Worm (Caenorhabditis elegans): ENCODE data around the gene srh-74.

srh-74 gene

ce11 chrV:11056484-11056883, 7.9 kb upstream of the srh-74 start:
- TF ChIP-seq fax-1 (tag; optimal IDR thresholded peaks at IDR 0.05) (no peak), elt-4 (tag; optimal IDR thresholded peaks at IDR 0.05) (no peak), nhr-11 (tag; optimal IDR thresholded peaks at IDR 0.05) (no peak)

ce11 chrV:11053827-11054226, 5.2 kb upstream of the srh-74 start, which contains the start of gene T04C12.7:
TSS of gene T04C12.7 (plus strand) at chrV:11054127.
- TF ChIP-seq gmeb-2 (tag; optimal IDR thresholded peaks at IDR 0.05): no peak
- TF ChIP-seq sdc-2 (tag; optimal IDR thresholded peaks at IDR 0.05): no peak
- no peak for TF ChIP-seq sox-2 (GFP tag; IDR thresholded peaks at IDR 0.05)
- TF ChIP-seq syd-9 (tag; optimal IDR thresholded peaks at IDR 0.05): no peak
- no peak for TF ChIP-seq ceh-48 (tag; optimal IDR thresholded peaks at IDR 0.05)
- TF ChIP-seq sox-4 (tag; optimal IDR thresholded peaks at IDR 0.05): no peak
- TF ChIP-seq madf-2 (tag; optimal IDR thresholded peaks at IDR 0.05): no peak
- TF ChIP-seq ztf-16 (tag; optimal IDR thresholded peaks at IDR 0.05): no peak
- TF ChIP-seq pha-2 (tag; optimal IDR thresholded peaks at IDR 0.05): no peak
- TF ChIP-seq C38D4.7 (GFP tag; optimal IDR thresholded peaks at IDR 0.05): no peak
- no peak for TF ChIP-seq nhr-11 (tag; optimal IDR thresholded peaks at IDR 0.05)
- no peak for TF ChIP-seq ama-1 (optimal IDR thresholded peaks at IDR 0.05)
- TF ChIP-seq fkh-10 (GFP tag; optimal IDR thresholded peaks at IDR 0.05): no peak

ce11 chrV:11051921-11052320, 3.3 kb upstream of the srh-74 start, which contains the start of gene T04C12.33:
TSS of gene T04C12.33 (plus strand) at chrV:11052221.
- no peak for TF ChIP-seq hlh-8 (tag; optimal IDR thresholded peaks at IDR 0.05)
- no peak for TF ChIP-seq pha-2 (tag; optimal IDR thresholded peaks at IDR 0.05)
- no peak for TF ChIP-seq ref-2 (tag; optimal IDR thresholded peaks at IDR 0.05)
- TF ChIP-seq pag-3 (tag; optimal IDR thresholded peaks at IDR 0.05; ENCODE audit: borderline replicate concordance): no peak
- TF ChIP-seq hlh-6 (tag; optimal IDR thresholded peaks at IDR 0.05): no peak
- TF ChIP-seq ceh-9 (tag; optimal IDR thresholded peaks at IDR 0.05): no peak
- no peak for TF ChIP-seq rnt-1 (tag; optimal IDR thresholded peaks at IDR 0.05)
- TF ChIP-seq nhr-11 (tag; optimal IDR thresholded peaks at IDR 0.05): no peak
- no peak for TF ChIP-seq pax-1 (tag; optimal IDR thresholded peaks at IDR 0.05)
- no peak for TF ChIP-seq ceh-6 (GFP tag; optimal IDR thresholded peaks at IDR 0.05)
- TF ChIP-seq ets-4 (tag; optimal IDR thresholded peaks at IDR 0.05): no peak
- TF ChIP-seq unc-86 (tag; optimal IDR thresholded peaks at IDR 0.05): no peak

ce11 chrV:11046730-11047129, 1.8 kb downstream of the srh-74 start, which contains the start of gene dhs-18:
TSS of gene dhs-18 (minus strand) at chrV:11046833.
- TF ChIP-seq ceh-24 (tag; optimal IDR thresholded peaks at IDR 0.05): no peak
- TF ChIP-seq dve-1 (tag; optimal IDR thresholded peaks at IDR 0.05): no peak
- TF ChIP-seq ceh-2 (tag; optimal IDR thresholded peaks at IDR 0.05): no peak
- TF ChIP-seq T23F11.4 (GFP tag; optimal IDR thresholded peaks at IDR 0.05): no peak
- TF ChIP-seq madf-2 (tag; optimal IDR thresholded peaks at IDR 0.05): no peak
- no peak for TF ChIP-seq ceh-18 (tag; optimal IDR thresholded peaks at IDR 0.05)
- TF ChIP-seq rnt-1 (tag; optimal IDR thresholded peaks at IDR 0.05): no peak
- TF ChIP-seq sox-2 (GFP tag; IDR thresholded peaks at IDR 0.05): no peak
- no peak for TF ChIP-seq elt-4 (tag; optimal IDR thresholded peaks at IDR 0.05)
- no peak for TF ChIP-seq ceh-48 (tag; optimal IDR thresholded peaks at IDR 0.05)
- no peak for TF ChIP-seq ets-4 (tag; optimal IDR thresholded peaks at IDR 0.05)
- no peak for TF ChIP-seq pax-1 (tag; optimal IDR thresholded peaks at IDR 0.05)
- TF ChIP-seq ahr-1 (tag; optimal IDR thresholded peaks at IDR 0.05): no peak
- TF ChIP-seq unc-86 (tag; optimal IDR thresholded peaks at IDR 0.05): no peak
- TF ChIP-seq pqm-1 (tag; optimal IDR thresholded peaks at IDR 0.05): no peak
- no peak for TF ChIP-seq Y22D7AL.16 (tag; optimal IDR thresholded peaks at IDR 0.05)
- TF ChIP-seq pag-3 (tag; optimal IDR thresholded peaks at IDR 0.05; ENCODE audit: borderline replicate concordance): no peak
- TF ChIP-seq C08G9.2 (tag; optimal IDR thresholded peaks at IDR 0.05): no peak
- TF ChIP-seq K09A11.1 (tag; optimal IDR thresholded peaks at IDR 0.05; ENCODE audit: insufficient read depth): no peak

ce11 chrV:11043767-11044166, 4.8 kb downstream of the srh-74 start, which contains the start of gene C45B11.6:
TSS of gene C45B11.6 (plus strand) at chrV:11044067.
- TF ChIP-seq npax-4 (tag; optimal IDR thresholded peaks at IDR 0.05) (no peak), ceh-24 (tag; optimal IDR thresholded peaks at IDR 0.05) (no peak), lin-11 (tag; optimal IDR thresholded peaks at IDR 0.05) (no peak), unc-42 (tag; optimal IDR thresholded peaks at IDR 0.05) (no peak), sox-2 (GFP tag; IDR thresholded peaks at IDR 0.05) (no peak), ceh-19 (GFP tag; optimal IDR thresholded peaks at IDR 0.05) (no peak), ceh-22 (tag; optimal IDR thresholded peaks at IDR 0.05) (no peak), dmd-4 (tag; optimal IDR thresholded peaks at IDR 0.05; ENCODE audit: borderline replicate concordance) (no peak), lim-6 (tag; optimal IDR thresholded peaks at IDR 0.05) (no peak), odd-2 (tag; optimal IDR thresholded peaks at IDR 0.05) (no peak), hlh-30 (tag; optimal IDR thresholded peaks at IDR 0.05; ENCODE audit: insufficient read depth) (no peak), C08G9.2 (tag; optimal IDR thresholded peaks at IDR 0.05) (no peak), ceh-31 (tag; optimal IDR thresholded peaks at IDR 0.05) (no peak), pros-1 (tag; optimal IDR thresholded peaks at IDR 0.05) (no peak), fax-1 (tag; optimal IDR thresholded peaks at IDR 0.05) (no peak), nhr-11 (tag; optimal IDR thresholded peaks at IDR 0.05) (no peak)

All from whole organism, late embryonic.